Fruit fly (Drosophila melanogaster) whole organism, prepupa: ENCODE data around the gene wts.
A peak's percentile ranks its signal among the peaks of the same experiment; 100 is the strongest.

Source experiments
- Blimp-1 ChIP-seq: fragments of 200-800 bp; sonication (Bioruptor generic); optimal IDR thresholded peaks from 3 replicates; lab custom pipeline; 2017; ENCODE audit warnings: missing biosample characterization, missing genetic modification characterization, mild to moderate bottlenecking, moderate library complexity, missing genetic modification reagents
- CG10631 ChIP-seq: fragments of 200-800 bp; sonication (Bioruptor generic); optimal IDR thresholded peaks from 2 replicates; lab custom pipeline; 2016; ENCODE audit warnings: missing biosample characterization, missing genetic modification characterization
- CG10669 ChIP-seq: fragments of 200-800 bp; sonication (Bioruptor generic); optimal IDR thresholded peaks from 3 replicates; lab custom pipeline; 2018; ENCODE audit warnings: missing biosample characterization, mild to moderate bottlenecking, missing genetic modification characterization, moderate library complexity
- CG11294 ChIP-seq: fragments of 200-800 bp; sonication (Bioruptor generic); IDR thresholded peaks from 2 replicates; pipeline ENCODE4 v1.3.6; 2022; ENCODE audit warnings: missing biosample characterization, missing genetic modification characterization
- CG11762 ChIP-seq: fragments of 200-800 bp; sonication (Bioruptor generic); optimal IDR thresholded peaks from 3 replicates; lab custom pipeline; 2016; ENCODE audit warnings: missing biosample characterization, missing genetic modification characterization; ENCODE audit not compliant: insufficient read depth
- CG11902 ChIP-seq: fragments of 200-800 bp; sonication (Bioruptor generic); optimal IDR thresholded peaks from 3 replicates; lab custom pipeline; 2016; ENCODE audit warnings: missing biosample characterization, missing genetic modification characterization
- CG15336 ChIP-seq: fragments of 200-800 bp; sonication (Bioruptor generic); IDR thresholded peaks from 2 replicates; pipeline ENCODE4 v1.3.6; 2022; ENCODE audit warnings: missing biosample characterization, missing genetic modification characterization
- CG1621 ChIP-seq: fragments of 200-800 bp; sonication (Bioruptor generic); optimal IDR thresholded peaks from 3 replicates; lab custom pipeline; 2018; ENCODE audit warnings: missing biosample characterization, mild to moderate bottlenecking, missing genetic modification characterization
- CG16779 ChIP-seq: fragments of 200-800 bp; sonication (Bioruptor generic); optimal IDR thresholded peaks from 3 replicates; lab custom pipeline; 2017; ENCODE audit warnings: missing biosample characterization, mild to moderate bottlenecking, missing genetic modification characterization
- CG31627 ChIP-seq: fragments of 200-800 bp; sonication (Bioruptor generic); optimal IDR thresholded peaks from 3 replicates; lab custom pipeline; 2016; ENCODE audit warnings: missing biosample characterization, missing genetic modification characterization
- CG32006 ChIP-seq: fragments of 200-800 bp; sonication (Bioruptor generic); optimal IDR thresholded peaks from 3 replicates; lab custom pipeline; 2017; ENCODE audit warnings: missing biosample characterization, mild to moderate bottlenecking, missing genetic modification characterization
- CG3919 ChIP-seq: fragments of 200-800 bp; sonication (Bioruptor generic); optimal IDR thresholded peaks from 3 replicates; lab custom pipeline; 2016; ENCODE audit warnings: missing biosample characterization, missing genetic modification characterization
- CG4318 ChIP-seq: fragments of 200-800 bp; sonication (Bioruptor generic); optimal IDR thresholded peaks from 3 replicates; lab custom pipeline; 2017; ENCODE audit warnings: missing biosample characterization, mild to moderate bottlenecking, missing genetic modification characterization
- CG6163 ChIP-seq: fragments of 200-800 bp; sonication (Bioruptor generic); IDR thresholded peaks from 3 replicates; pipeline ENCODE4 v1.3.6; 2022; ENCODE audit warnings: missing biosample characterization, missing genetic modification characterization
- CG6276 ChIP-seq: fragments of 200-800 bp; sonication (Bioruptor generic); optimal IDR thresholded peaks from 2 replicates; lab custom pipeline; 2017; ENCODE audit warnings: missing biosample characterization, mild to moderate bottlenecking, missing genetic modification characterization
- CG6792 ChIP-seq: fragments of 200-800 bp; sonication (Bioruptor generic); optimal IDR thresholded peaks from 3 replicates; lab custom pipeline; 2016; ENCODE audit warnings: missing biosample characterization, missing genetic modification characterization
- CG6854 ChIP-seq: fragments of 200-800 bp; sonication (Bioruptor generic); optimal IDR thresholded peaks from 2 replicates; lab custom pipeline; 2017; ENCODE audit warnings: missing biosample characterization, mild to moderate bottlenecking, missing genetic modification characterization
- CG7368 ChIP-seq: fragments of 200-800 bp; sonication (Bioruptor generic); optimal IDR thresholded peaks from 3 replicates; lab custom pipeline; 2016; ENCODE audit warnings: missing biosample characterization, missing genetic modification characterization
- CG8119 ChIP-seq: fragments of 200-800 bp; sonication (Bioruptor generic); IDR thresholded peaks from 3 replicates; pipeline ENCODE4 v1.3.6; 2022; ENCODE audit warnings: missing biosample characterization, missing genetic modification characterization
- CG8319 ChIP-seq: fragments of 200-800 bp; sonication (Bioruptor generic); optimal IDR thresholded peaks from 3 replicates; lab custom pipeline; 2016; ENCODE audit warnings: missing biosample characterization, missing genetic modification characterization
- CG8632 ChIP-seq: fragments of 200-800 bp; sonication (Bioruptor generic); optimal IDR thresholded peaks from 3 replicates; lab custom pipeline; 2016; ENCODE audit warnings: missing biosample characterization, missing genetic modification characterization
- CG9139 ChIP-seq: fragments of 200-800 bp; sonication (Bioruptor generic); optimal IDR thresholded peaks from 3 replicates; lab custom pipeline; 2017; ENCODE audit warnings: missing biosample characterization, mild to moderate bottlenecking, missing genetic modification characterization
- Eip75B ChIP-seq: fragments of 200-800 bp; sonication (Bioruptor generic); optimal IDR thresholded peaks from 3 replicates; lab custom pipeline; 2016; ENCODE audit warnings: missing biosample characterization, missing genetic modification characterization
- Eip78C ChIP-seq: fragments of 200-800 bp; sonication (Bioruptor generic); peaks from one replicate; lab custom pipeline; 2016; ENCODE audit warnings: missing biosample characterization, missing genetic modification characterization
- Ets96B ChIP-seq: fragments of 200-800 bp; optimal IDR thresholded peaks from 2 replicates; lab custom pipeline; 2019; ENCODE audit warnings: missing biosample characterization, mild to moderate bottlenecking, missing genetic modification characterization, moderate library complexity
- Gug ChIP-seq: fragments of 200-800 bp; sonication (Bioruptor generic); IDR thresholded peaks from 2 replicates; pipeline ENCODE4 v1.3.6; 2022; ENCODE audit warnings: missing biosample characterization, missing genetic modification characterization
- Hr38 ChIP-seq: sonication (Bioruptor generic); optimal IDR thresholded peaks from 2 replicates; lab custom pipeline; 2016; ENCODE audit warnings: missing biosample characterization, missing genetic modification characterization
- Hr39 ChIP-seq: fragments of 200-800 bp; sonication (Bioruptor generic); optimal IDR thresholded peaks from 2 replicates; lab custom pipeline; 2016; ENCODE audit warnings: missing biosample characterization, missing genetic modification characterization
- Hr4 ChIP-seq: fragments of 200-800 bp; sonication (Bioruptor generic); optimal IDR thresholded peaks from 3 replicates; lab custom pipeline; 2016; ENCODE audit warnings: missing biosample characterization, missing genetic modification characterization
- Met ChIP-seq: fragments of 200-800 bp; sonication (Bioruptor generic); optimal IDR thresholded peaks from 3 replicates; lab custom pipeline; 2016; ENCODE audit warnings: missing biosample characterization, missing genetic modification characterization
- OdsH ChIP-seq: fragments of 200-800 bp; sonication (Bioruptor generic); optimal IDR thresholded peaks from 3 replicates; lab custom pipeline; 2016; ENCODE audit warnings: missing biosample characterization, missing genetic modification characterization
- Smox ChIP-seq: fragments of 200-800 bp; sonication (Bioruptor generic); optimal IDR thresholded peaks from 3 replicates; lab custom pipeline; 2016; ENCODE audit warnings: missing biosample characterization, missing genetic modification characterization
- Sox102F ChIP-seq: fragments of 200-800 bp; sonication (Bioruptor generic); optimal IDR thresholded peaks from 2 replicates; lab custom pipeline; 2016; ENCODE audit warnings: missing biosample characterization, mild to moderate bottlenecking, missing genetic modification characterization
- Sox15 ChIP-seq: fragments of 200-800 bp; sonication (Bioruptor generic); optimal IDR thresholded peaks from 3 replicates; lab custom pipeline; 2016; ENCODE audit warnings: missing biosample characterization, missing genetic modification characterization
- acj6 ChIP-seq: fragments of 200-800 bp; sonication (Bioruptor generic); optimal IDR thresholded peaks from 3 replicates; lab custom pipeline; 2016; ENCODE audit warnings: missing biosample characterization, missing genetic modification characterization
- dac ChIP-seq: fragments of 200-800 bp; sonication (Bioruptor generic); optimal IDR thresholded peaks from 2 replicates; lab custom pipeline; 2017; ENCODE audit warnings: missing biosample characterization, mild to moderate bottlenecking, missing genetic modification characterization
- eg ChIP-seq: fragments of 200-800 bp; sonication (Bioruptor generic); IDR thresholded peaks from 3 replicates; pipeline ENCODE4 v1.3.6; 2022; ENCODE audit warnings: missing biosample characterization, missing genetic modification characterization
- esn ChIP-seq: fragments of 200-800 bp; sonication (Bioruptor generic); optimal IDR thresholded peaks from 2 replicates; lab custom pipeline; 2016; ENCODE audit warnings: missing biosample characterization, mild to moderate bottlenecking, missing genetic modification characterization, moderate library complexity
- fd59A ChIP-seq: fragments of 200-800 bp; sonication (Bioruptor generic); optimal IDR thresholded peaks from 2 replicates; lab custom pipeline; 2017; ENCODE audit warnings: missing biosample characterization, mild to moderate bottlenecking, missing genetic modification characterization, missing genetic modification reagents
- fd85E ChIP-seq: fragments of 200-800 bp; sonication (Bioruptor generic); optimal IDR thresholded peaks from 3 replicates; lab custom pipeline; 2016; ENCODE audit warnings: missing biosample characterization, missing genetic modification characterization
- lz ChIP-seq: fragments of 200-800 bp; sonication (Bioruptor generic); optimal IDR thresholded peaks from 3 replicates; lab custom pipeline; 2016; ENCODE audit warnings: missing biosample characterization, missing genetic modification characterization
- net ChIP-seq: fragments of 200-800 bp; sonication (Bioruptor generic); optimal IDR thresholded peaks from 3 replicates; lab custom pipeline; 2016; ENCODE audit warnings: missing biosample characterization, missing genetic modification characterization
- pdm3 ChIP-seq: fragments of 200-800 bp; sonication (Bioruptor generic); optimal IDR thresholded peaks from 3 replicates; lab custom pipeline; 2016; ENCODE audit warnings: missing biosample characterization, missing genetic modification characterization
- salr ChIP-seq, 2 experiments: fragments of 200-800 bp; sonication (Bioruptor generic); optimal IDR thresholded peaks; 3 replicates each; lab custom pipeline; 2016 to 2018; ENCODE audit warnings: missing biosample characterization in 2 of 2, missing genetic modification characterization in 2 of 2, mild to moderate bottlenecking in 1 of 2
- spab ChIP-seq: fragments of 200-800 bp; sonication (Bioruptor generic); optimal IDR thresholded peaks from 2 replicates; lab custom pipeline; 2017; ENCODE audit warnings: missing biosample characterization, mild to moderate bottlenecking, missing genetic modification characterization, missing genetic modification reagents
- ss ChIP-seq, 2 experiments: fragments of 200-800 bp; sonication (Bioruptor generic); optimal IDR thresholded peaks; 2 replicates in 1 of 2; 3 replicates in 1 of 2; lab custom pipeline; 2017 to 2018; ENCODE audit warnings: mild to moderate bottlenecking in 2 of 2, missing biosample characterization in 2 of 2, missing genetic modification characterization in 2 of 2, moderate library complexity in 1 of 2
- svp ChIP-seq: fragments of 200-800 bp; sonication (Bioruptor generic); peaks from one replicate; lab custom pipeline; 2016; ENCODE audit warnings: missing biosample characterization, missing genetic modification characterization
- topi ChIP-seq: fragments of 200-800 bp; sonication (Bioruptor generic); optimal IDR thresholded peaks from 3 replicates; lab custom pipeline; 2016; ENCODE audit warnings: missing biosample characterization, missing genetic modification characterization
- vri ChIP-seq: fragments of 200-800 bp; sonication (Bioruptor generic); optimal IDR thresholded peaks from 3 replicates; lab custom pipeline; 2016; ENCODE audit warnings: missing biosample characterization, mild to moderate bottlenecking, missing genetic modification characterization

Gene wts

dm6 chr3R:30827544-30827943, 21.1 kb upstream of the wts start, which contains the start of gene CG15544 (continued):
- TF ChIP-seq Sox15 (GFP tag; lab: Kevin White, UChicago) (no peak), Eip75B (GFP tag; lab: Kevin White, UChicago) (no peak), vri (GFP tag; lab: Kevin White, UChicago) (no peak), Eip78C (peak; percentile 64), net (GFP tag; lab: Kevin White, UChicago) (no peak), CG10631 (GFP tag; lab: Kevin White, UChicago) (no peak), CG1621 (tag; lab: Kevin White, UChicago) (no peak), esn (GFP tag; lab: Kevin White, UChicago) (no peak), ss (GFP tag; optimal IDR thresholded peaks at IDR 0.05; lab: Kevin White, UChicago) (no peak), CG11294 (no peak), CG6792 (GFP tag; lab: Kevin White, UChicago) (no peak), salr (GFP tag; optimal IDR thresholded peaks at IDR 0.05; lab: Kevin White, UChicago) (no peak), lz (GFP tag; lab: Kevin White, UChicago) (no peak), topi (GFP tag; lab: Kevin White, UChicago) (no peak), Smox (GFP tag; lab: Kevin White, UChicago) (no peak)

- TF ChIP-seq CG6276 (GFP tag; lab: Kevin White, UChicago) (no peak), CG11294 (no peak), topi (GFP tag; lab: Kevin White, UChicago) (no peak), CG9139 (GFP tag; lab: Kevin White, UChicago) (peak; percentile 66), CG6163 (GFP tag; lab: Robert Waterston, UW) (peak; percentile 52; the same call in 1 of the 3 replicates), CG4318 (GFP tag; lab: Kevin White, UChicago) (no peak), svp (GFP tag; lab: Kevin White, UChicago) (no peak), Sox102F (GFP tag; lab: Kevin White, UChicago) (peak; percentile 18), Sox15 (GFP tag; lab: Kevin White, UChicago) (no peak), CG31627 (GFP tag; lab: Kevin White, UChicago) (no peak), fd59A (no peak), Smox (GFP tag; lab: Kevin White, UChicago) (no peak), CG1621 (tag; lab: Kevin White, UChicago) (peak; percentile 69), fd85E (GFP tag; lab: Kevin White, UChicago) (no peak), CG10669 (peak; percentile 17), Ets96B (tag; lab: Kevin White, UChicago) (peak; percentile 24), Gug (GFP tag; lab: Robert Waterston, UW) (no peak), CG8319 (GFP tag; lab: Kevin White, UChicago) (no peak), Hr4 (GFP tag; lab: Kevin White, UChicago) (no peak), pdm3 (GFP tag; lab: Kevin White, UChicago) (no peak), CG6854 (GFP tag; lab: Kevin White, UChicago) (peak; percentile 10), CG15336 (GFP tag; lab: Robert Waterston, UW) (peak; percentile 7; the same call in 1 of the 2 replicates), Met (GFP tag; lab: Kevin White, UChicago) (no peak), CG3919 (GFP tag; lab: Kevin White, UChicago) (no peak), CG8119 (GFP tag; lab: Robert Waterston, UW) (no peak), Hr38 (GFP tag; lab: Kevin White, UChicago) (no peak), eg (GFP tag; lab: Robert Waterston, UW) (peak; percentile 17; the same call in 1 of the 3 replicates), dac (GFP tag; lab: Kevin White, UChicago) (no peak), CG32006 (GFP tag; lab: Kevin White, UChicago) (no peak), OdsH (GFP tag; lab: Kevin White, UChicago) (no peak), Blimp-1 (GFP tag; lab: Kevin White, UChicago) (no peak), Hr39 (GFP tag; lab: Kevin White, UChicago) (no peak), esn (GFP tag; lab: Kevin White, UChicago) (no peak), acj6 (GFP tag; lab: Kevin White, UChicago) (no peak), CG8632 (GFP tag; lab: Kevin White, UChicago) (no peak), salr (GFP tag; optimal IDR thresholded peaks at IDR 0.05; lab: Kevin White, UChicago) (no peak), CG7368 (GFP tag; lab: Kevin White, UChicago) (no peak), vri (GFP tag; lab: Kevin White, UChicago) (no peak), CG11902 (GFP tag; lab: Kevin White, UChicago) (no peak), CG16779 (tag; lab: Kevin White, UChicago) (peak; percentile 68), CG11762 (no peak), CG10631 (GFP tag; lab: Kevin White, UChicago) (no peak), Eip75B (GFP tag; lab: Kevin White, UChicago) (no peak), spab (GFP tag; lab: Kevin White, UChicago) (peak; percentile 50)
Measured at dm6 chr3R:30821968-30822449, 15.6 kb upstream of the wts start.
